Worm (Caenorhabditis elegans) whole organism, young adult: ENCODE results near the gene rbm-25.
A peak's percentile ranks its signal among the peaks of the same experiment; 100 is the strongest.

Experiments
- K11D2.4 ChIP-seq: fragments of 200-800 bp; sonication (Bioruptor generic); IDR thresholded peaks from 2 replicates; pipeline ENCODE4 v1.3.6; 2022; ENCODE audit warnings: missing genetic modification reagents, missing genetic modification characterization, missing compliant biosample characterization
- ceh-58 ChIP-seq: fragments of 200-800 bp; sonication (Bioruptor generic); IDR thresholded peaks from 2 replicates; pipeline ENCODE4 v1.3.6; 2022; ENCODE audit warnings: missing genetic modification characterization, missing compliant biosample characterization
- mxl-1 ChIP-seq: sonication (generic microtip); optimal IDR thresholded peaks from 2 replicates; lab custom pipeline; 2016; ENCODE audit warnings: missing genetic modification characterization, missing compliant biosample characterization
- nhr-120 ChIP-seq: fragments of 200-800 bp; sonication (Bioruptor generic); IDR thresholded peaks from 2 replicates; pipeline ENCODE4 v1.3.6; 2022; ENCODE audit warnings: missing genetic modification characterization, missing compliant biosample characterization
- rcor-1 ChIP-seq: fragments of 200-800 bp; sonication (Bioruptor generic); IDR thresholded peaks from 2 replicates; pipeline ENCODE4 v1.3.6; 2022; ENCODE audit warnings: missing genetic modification reagents, missing genetic modification characterization, missing compliant biosample characterization
- rpc-1 ChIP-seq, 2 experiments: fragments of 150-350 bp in 1 of 2; sonication (generic microtip) in 1 of 2; optimal IDR thresholded peaks; 2 replicates each; lab custom pipeline; 2014 to 2018; ENCODE audit warnings: missing biosample characterization in 1 of 2, missing genetic modification characterization in 1 of 2, missing genetic modification reagents in 1 of 2, missing genotype in 1 of 2
- snpc-4 ChIP-seq, 5 experiments: fragments of 150-350 bp in 1 of 5; sonication (generic microtip) in 4 of 5; optimal IDR thresholded peaks; 2 replicates each; lab custom pipeline; 2014 to 2018; ENCODE audit warnings: missing genetic modification characterization in 5 of 5, missing biosample characterization in 3 of 5, antibody characterized with exemption in 2 of 5, mild to moderate bottlenecking in 2 of 5, missing compliant biosample characterization in 2 of 5, missing genotype in 2 of 5, moderate library complexity in 2 of 5, missing genetic modification reagents in 1 of 5
- ztf-22 ChIP-seq: fragments of 200-800 bp; sonication (Bioruptor generic); optimal IDR thresholded peaks from 2 replicates; lab custom pipeline; 2018; ENCODE audit warnings: mild to moderate bottlenecking, missing genetic modification characterization, moderate library complexity, missing compliant biosample characterization
- ztf-28 ChIP-seq: fragments of 200-800 bp; sonication (Bioruptor generic); IDR thresholded peaks from 2 replicates; pipeline ENCODE4 v1.3.6; 2022; ENCODE audit warnings: missing genetic modification reagents, missing genetic modification characterization, missing compliant biosample characterization

Gene rbm-25

DNA sequence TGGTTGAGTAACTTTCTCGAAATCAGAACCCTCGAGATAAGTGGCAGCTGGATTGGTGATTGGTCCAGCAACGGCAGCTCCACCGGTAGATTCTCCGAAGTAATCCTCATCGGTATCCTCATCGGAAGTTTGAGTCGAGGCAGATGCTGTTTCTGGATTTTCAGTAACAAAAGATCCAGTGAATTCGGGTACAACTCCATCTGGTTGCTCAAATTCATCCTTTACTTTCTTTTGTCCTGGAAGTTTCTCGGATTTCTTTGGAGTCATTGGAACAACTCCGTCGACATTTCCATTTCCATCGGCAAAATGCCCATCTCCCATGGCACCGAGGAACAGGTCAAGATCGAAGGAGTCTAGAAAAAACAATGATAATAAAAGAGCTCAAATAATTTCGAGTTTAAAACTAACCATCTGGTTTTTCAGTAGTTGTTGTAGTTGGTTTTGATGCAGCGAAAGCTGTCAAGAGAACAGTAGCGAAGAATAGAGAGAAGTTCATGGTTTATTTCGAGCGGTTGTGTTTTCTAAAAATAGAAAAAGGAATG, 54.7 kb downstream of the rbm-25 start, which contains the start of gene F45D3.4:
TSS of gene F45D3.4 (minus strand) at position 521 of the 542 bp plus-strand sequence.
- TF ChIP-seq rpc-1 (optimal IDR thresholded peaks at IDR 0.05; lab: Kevin White, UChicago) (no peak), rpc-1 (tag; optimal IDR thresholded peaks at IDR 0.05; lab: Kevin White, UChicago) (no peak), ceh-58 (no peak), ztf-22 (GFP tag; lab: Kevin White, UChicago) (no peak), mxl-1 (tag; lab: Kevin White, UChicago) (no peak), K11D2.4 (GFP tag; lab: Robert Waterston, UW) (0 out of 2 replicates have a peak, but pooled peaks have one; percentile 11), snpc-4 (GFP tag; optimal IDR thresholded peaks at IDR 0.05; lab: Kevin White, UChicago) (no peak), snpc-4 (tag; optimal IDR thresholded peaks at IDR 0.05; lab: Kevin White, UChicago) (no peak), ztf-28 (GFP tag; lab: Robert Waterston, UW) (no peak), rcor-1 (GFP tag; lab: Robert Waterston, UW) (0 out of 2 replicates have a peak, but pooled peaks have one; percentile 20), nhr-120 (GFP tag; lab: Robert Waterston, UW) (no peak)
